Comparison of ENCODE assay signal across 3 fruit fly cellular contexts in genomic region chr3L:881496-882235, dm6.
TF ChIP-seq lines count a peak whose summit lies in the region.

Gene CG13907 (minus strand): TSS chr3L:882013.

TF ChIP-seq in whole organism, adult, 20 proteins besides CTCF, POLR2A, EP300 and RAD21 (continued from another document):
- TF ChIP-seq bab1 (GFP tag; optimal IDR thresholded peaks at IDR 0.05; lab: Kevin White, UChicago): peak; percentile 35
- peak; percentile 92 for TF ChIP-seq tj (GFP tag; optimal IDR thresholded peaks at IDR 0.05; lab: Kevin White, UChicago)

TF ChIP-seq in whole organism, embryonic, 481 proteins besides CTCF, POLR2A, EP300 and RAD21 (continued from another document and continues in another):
- TF ChIP-seq CG9797 (GFP tag; optimal IDR thresholded peaks at IDR 0.05; lab: Kevin White, UChicago): no peak
- no peak for TF ChIP-seq lab (GFP tag; optimal IDR thresholded peaks at IDR 0.05; lab: Kevin White, UChicago)
- TF ChIP-seq CG4360 (GFP tag; IDR thresholded peaks at IDR 0.05; lab: Robert Waterston, UW): 0 out of 2 replicates have a peak, but pooled peaks have one; percentile 14
- no peak for TF ChIP-seq Spps (tag; optimal IDR thresholded peaks at IDR 0.05; lab: Kevin White, UChicago)
- peak; percentile 99 for TF ChIP-seq pros (GFP tag; optimal IDR thresholded peaks at IDR 0.05; lab: Kevin White, UChicago)
- TF ChIP-seq Lpt (GFP tag; optimal IDR thresholded peaks at IDR 0.05; lab: Kevin White, UChicago): no peak
- no peak for TF ChIP-seq CG7357 (GFP tag; IDR thresholded peaks at IDR 0.05; lab: Robert Waterston, UW)
- no peak for TF ChIP-seq dan (GFP tag; IDR thresholded peaks at IDR 0.05; lab: Robert Waterston, UW)
- TF ChIP-seq CG17612 (GFP tag; IDR thresholded peaks at IDR 0.05; lab: Robert Waterston, UW): no peak
- peak; percentile 21 for TF ChIP-seq Max (GFP tag; optimal IDR thresholded peaks at IDR 0.05; lab: Kevin White, UChicago)
- no peak for TF ChIP-seq CG4707 (GFP tag; optimal IDR thresholded peaks at IDR 0.05; lab: Kevin White, UChicago)
- TF ChIP-seq CG8281 (tag; optimal IDR thresholded peaks at IDR 0.05; lab: Kevin White, UChicago): no peak
- TF ChIP-seq Awh (GFP tag; IDR thresholded peaks at IDR 0.05; lab: Robert Waterston, UW): 0 out of 2 replicates have a peak, but pooled peaks have one; percentile 5
- TF ChIP-seq chinmo (GFP tag; IDR thresholded peaks at IDR 0.05; lab: Robert Waterston, UW; ENCODE audit: partially characterized antibody): peak; percentile 82
- TF ChIP-seq Adf1 (GFP tag; IDR thresholded peaks at IDR 0.05; lab: Robert Waterston, UW): 0 out of 2 replicates have a peak, but pooled peaks have one; percentile 5
- peak; percentile 16 for TF ChIP-seq CG17385 (GFP tag; optimal IDR thresholded peaks at IDR 0.05; lab: Kevin White, UChicago)
- no peak for TF ChIP-seq tap (tag; optimal IDR thresholded peaks at IDR 0.05; lab: Kevin White, UChicago)
- no peak for TF ChIP-seq Hey (tag; optimal IDR thresholded peaks at IDR 0.05; lab: Kevin White, UChicago)
- TF ChIP-seq ewg (GFP tag; optimal IDR thresholded peaks at IDR 0.05; lab: Kevin White, UChicago): peak; percentile 63
- peak; percentile 61; the same call in 1 of the 2 replicates for TF ChIP-seq crol (GFP tag; IDR thresholded peaks at IDR 0.05; lab: Robert Waterston, UW)
- TF ChIP-seq CG7372 (GFP tag; IDR thresholded peaks at IDR 0.05; lab: Robert Waterston, UW): no peak
- peak; percentile 47 for TF ChIP-seq CG12071 (GFP tag; optimal IDR thresholded peaks at IDR 0.05; lab: Kevin White, UChicago)
- no peak for TF ChIP-seq Gug (GFP tag; IDR thresholded peaks at IDR 0.05; lab: Robert Waterston, UW)
- TF ChIP-seq B-H2 (GFP tag; optimal IDR thresholded peaks at IDR 0.05; lab: Kevin White, UChicago): no peak
- no peak for TF ChIP-seq Myb (GFP tag; optimal IDR thresholded peaks at IDR 0.05; lab: Kevin White, UChicago)
- peak; percentile 49 for TF ChIP-seq nau (GFP tag; optimal IDR thresholded peaks at IDR 0.05; lab: Kevin White, UChicago)
- no peak for TF ChIP-seq CG6813 (GFP tag; optimal IDR thresholded peaks at IDR 0.05; lab: Kevin White, UChicago)
- TF ChIP-seq CG12155 (GFP tag; optimal IDR thresholded peaks at IDR 0.05; lab: Kevin White, UChicago): no peak
- no peak for TF ChIP-seq eve (GFP tag; optimal IDR thresholded peaks at IDR 0.05; lab: Kevin White, UChicago)
- peak; percentile 43; the same call in 1 of the 2 replicates for TF ChIP-seq hbn (GFP tag; IDR thresholded peaks at IDR 0.05; lab: Robert Waterston, UW; ENCODE audit: partially characterized antibody)
- TF ChIP-seq pzg (GFP tag; optimal IDR thresholded peaks at IDR 0.05; lab: Kevin White, UChicago): no peak
- TF ChIP-seq Nf-YB (GFP tag; optimal IDR thresholded peaks at IDR 0.05; lab: Kevin White, UChicago): no peak
- TF ChIP-seq br (optimal IDR thresholded peaks at IDR 0.05; lab: Kevin White, UChicago): no peak
- TF ChIP-seq disco-r (GFP tag; optimal IDR thresholded peaks at IDR 0.05; lab: Kevin White, UChicago): no peak
- TF ChIP-seq BEAF-32 (GFP tag; optimal IDR thresholded peaks at IDR 0.05; lab: Kevin White, UChicago): no peak
- no peak for TF ChIP-seq Deaf1 (tag; optimal IDR thresholded peaks at IDR 0.05; lab: Kevin White, UChicago)
- TF ChIP-seq CG13287 (GFP tag; IDR thresholded peaks at IDR 0.05; lab: Robert Waterston, UW; ENCODE audit: partially characterized antibody): peak; percentile 43; the same call in 1 of the 2 replicates
- no peak for TF ChIP-seq CG7987 (GFP tag; optimal IDR thresholded peaks at IDR 0.05; lab: Kevin White, UChicago)
- TF ChIP-seq CG4730 (GFP tag; IDR thresholded peaks at IDR 0.05; lab: Robert Waterston, UW): no peak
- 0 out of 2 replicates have a peak, but pooled peaks have one; percentile 9 for TF ChIP-seq inv (GFP tag; IDR thresholded peaks at IDR 0.05; lab: Robert Waterston, UW; ENCODE audit: partially characterized antibody)
- TF ChIP-seq Lhr (GFP tag; optimal IDR thresholded peaks at IDR 0.05; lab: Kevin White, UChicago): no peak
- no peak for TF ChIP-seq CG42726 (GFP tag; IDR thresholded peaks at IDR 0.05; lab: Robert Waterston, UW; ENCODE audit: partially characterized antibody)
- TF ChIP-seq HmgD (GFP tag; optimal IDR thresholded peaks at IDR 0.05; lab: Kevin White, UChicago): no peak
- TF ChIP-seq wek (GFP tag; optimal IDR thresholded peaks at IDR 0.05; lab: Kevin White, UChicago): peak; percentile 49
- TF ChIP-seq CG12219 (GFP tag; optimal IDR thresholded peaks at IDR 0.05; lab: Kevin White, UChicago): no peak
- TF ChIP-seq CG8765 (GFP tag; IDR thresholded peaks at IDR 0.05; lab: Robert Waterston, UW): no peak
- peak; percentile 42; the same call in 1 of the 2 replicates for TF ChIP-seq ttk (GFP tag; IDR thresholded peaks at IDR 0.05; lab: Robert Waterston, UW)
- no peak for TF ChIP-seq CG3163 (GFP tag; optimal IDR thresholded peaks at IDR 0.05; lab: Kevin White, UChicago)
- no peak for TF ChIP-seq hth (optimal IDR thresholded peaks at IDR 0.05; lab: Kevin White, UChicago)
- no peak for TF ChIP-seq nerfin-2 (GFP tag; IDR thresholded peaks at IDR 0.05; lab: Robert Waterston, UW; ENCODE audit: partially characterized antibody)
- peak; percentile 63 for TF ChIP-seq onecut (GFP tag; IDR thresholded peaks at IDR 0.05; lab: Robert Waterston, UW)
- peak; percentile 8 for TF ChIP-seq kni (GFP tag; optimal IDR thresholded peaks at IDR 0.05; lab: Kevin White, UChicago)
- TF ChIP-seq bsh (GFP tag; optimal IDR thresholded peaks at IDR 0.05; lab: Kevin White, UChicago): peak in 1 of 2 experiments; percentile 15
- peak; percentile 17; the same call in 1 of the 3 replicates for TF ChIP-seq Doc3 (GFP tag; IDR thresholded peaks at IDR 0.05; lab: Robert Waterston, UW; ENCODE audit: partially characterized antibody)
- TF ChIP-seq HLH4C (GFP tag; IDR thresholded peaks at IDR 0.05; lab: Robert Waterston, UW; ENCODE audit: partially characterized antibody): 0 out of 3 replicates have a peak, but pooled peaks have one; percentile 26
- no peak for TF ChIP-seq CG14965 (GFP tag; optimal IDR thresholded peaks at IDR 0.05; lab: Kevin White, UChicago; ENCODE audit: borderline replicate concordance)
- TF ChIP-seq YL-1 (GFP tag; optimal IDR thresholded peaks at IDR 0.05; lab: Kevin White, UChicago): no peak
- no peak for TF ChIP-seq CG7271 (tag; optimal IDR thresholded peaks at IDR 0.05; lab: Kevin White, UChicago)
- TF ChIP-seq ATbp (GFP tag; optimal IDR thresholded peaks at IDR 0.05; lab: Kevin White, UChicago): peak; percentile 47
- no peak for TF ChIP-seq slou (GFP tag; optimal IDR thresholded peaks at IDR 0.05; lab: Kevin White, UChicago)
- TF ChIP-seq CG31388 (GFP tag; optimal IDR thresholded peaks at IDR 0.05; lab: Kevin White, UChicago): no peak
- TF ChIP-seq Side (GFP tag; optimal IDR thresholded peaks at IDR 0.05; lab: Kevin White, UChicago): no peak

TF ChIP-seq in whole organism, prepupa, 60 proteins besides CTCF, POLR2A, EP300 and RAD21 (continued from another document):
- TF ChIP-seq net (GFP tag; optimal IDR thresholded peaks at IDR 0.05; lab: Kevin White, UChicago): peak; percentile 16
TF ChIP-seq in whole organism, prepupa: peak in this region for 8.
